Worm (Caenorhabditis elegans) whole organism, late embryonic: ENCODE measurements around the gene ttr-43.

ENCODE experiments used
- T23F11.4 ChIP-seq: fragments of 200-800 bp; sonication (Bioruptor generic); optimal IDR thresholded peaks from 2 replicates; lab custom pipeline; 2018; ENCODE audit warnings: mild to moderate bottlenecking, missing genetic modification characterization, missing compliant biosample characterization
- ama-1 ChIP-seq: fragments of 150-350 bp; optimal IDR thresholded peaks from 2 replicates; lab custom pipeline; 2014
- ceh-19 ChIP-seq: fragments of 200-800 bp; sonication (Bioruptor generic); optimal IDR thresholded peaks from 2 replicates; lab custom pipeline; 2018; ENCODE audit warnings: mild to moderate bottlenecking, missing genetic modification characterization, missing compliant biosample characterization
- dmd-4 ChIP-seq: sonication (generic microtip); optimal IDR thresholded peaks from 2 replicates; lab custom pipeline; 2016; ENCODE audit warnings: borderline replicate concordance, missing genetic modification characterization, missing compliant biosample characterization
- hlh-15 ChIP-seq: sonication (generic microtip); optimal IDR thresholded peaks from 2 replicates; lab custom pipeline; 2016; ENCODE audit warnings: missing genetic modification characterization, missing compliant biosample characterization
- rnt-1 ChIP-seq: sonication (generic microtip); optimal IDR thresholded peaks from 2 replicates; lab custom pipeline; 2016; ENCODE audit warnings: missing genetic modification characterization, missing compliant biosample characterization

DNA sequence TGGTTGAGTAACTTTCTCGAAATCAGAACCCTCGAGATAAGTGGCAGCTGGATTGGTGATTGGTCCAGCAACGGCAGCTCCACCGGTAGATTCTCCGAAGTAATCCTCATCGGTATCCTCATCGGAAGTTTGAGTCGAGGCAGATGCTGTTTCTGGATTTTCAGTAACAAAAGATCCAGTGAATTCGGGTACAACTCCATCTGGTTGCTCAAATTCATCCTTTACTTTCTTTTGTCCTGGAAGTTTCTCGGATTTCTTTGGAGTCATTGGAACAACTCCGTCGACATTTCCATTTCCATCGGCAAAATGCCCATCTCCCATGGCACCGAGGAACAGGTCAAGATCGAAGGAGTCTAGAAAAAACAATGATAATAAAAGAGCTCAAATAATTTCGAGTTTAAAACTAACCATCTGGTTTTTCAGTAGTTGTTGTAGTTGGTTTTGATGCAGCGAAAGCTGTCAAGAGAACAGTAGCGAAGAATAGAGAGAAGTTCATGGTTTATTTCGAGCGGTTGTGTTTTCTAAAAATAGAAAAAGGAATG lies 37.8 kb downstream of the ttr-43 start, which contains the start of gene F45D3.4:
- TF ChIP-seq T23F11.4: no peak
- no peak for TF ChIP-seq dmd-4
- TF ChIP-seq rnt-1 (tag; lab: Kevin White, UChicago): no peak
- no peak for TF ChIP-seq ceh-19 (GFP tag; lab: Kevin White, UChicago)
- TF ChIP-seq hlh-15: no peak
- no peak for TF ChIP-seq ama-1 (lab: Kevin White, UChicago)
